Fruit fly (Drosophila melanogaster) whole organism, wandering third instar larva: ENCODE results near the gene Rtnl1.

Source experiments
- Dfd ChIP-seq: fragments of >200 bp; optimal IDR thresholded peaks from 2 replicates; lab custom pipeline; 2017; ENCODE audit warnings: missing biosample characterization, missing genetic modification characterization
- dl ChIP-seq, 2 experiments: fragments of 175-275, 200-275 bp in 1 of 2; fragments of 200-275 bp in 1 of 2; sonication (Bioruptor generic); optimal IDR thresholded peaks; lab custom pipeline; 2018; ENCODE audit warnings: mild to moderate bottlenecking in 2 of 2, missing biosample characterization in 2 of 2, missing genetic modification characterization in 2 of 2, moderate library complexity in 2 of 2; ENCODE audit not compliant: partially characterized antibody in 2 of 2, insufficient read depth in 1 of 2
- dmrt93B ChIP-seq: fragments of 200-800 bp; sonication (Bioruptor generic); optimal IDR thresholded peaks from 2 replicates; lab custom pipeline; 2018; ENCODE audit warnings: missing biosample characterization, mild to moderate bottlenecking, missing genetic modification characterization
- h ChIP-seq: fragments of 200-800 bp; sonication (Bioruptor generic); optimal IDR thresholded peaks from 3 replicates; lab custom pipeline; 2016; ENCODE audit warnings: missing biosample characterization, mild to moderate bottlenecking, missing genetic modification characterization

DNA sequence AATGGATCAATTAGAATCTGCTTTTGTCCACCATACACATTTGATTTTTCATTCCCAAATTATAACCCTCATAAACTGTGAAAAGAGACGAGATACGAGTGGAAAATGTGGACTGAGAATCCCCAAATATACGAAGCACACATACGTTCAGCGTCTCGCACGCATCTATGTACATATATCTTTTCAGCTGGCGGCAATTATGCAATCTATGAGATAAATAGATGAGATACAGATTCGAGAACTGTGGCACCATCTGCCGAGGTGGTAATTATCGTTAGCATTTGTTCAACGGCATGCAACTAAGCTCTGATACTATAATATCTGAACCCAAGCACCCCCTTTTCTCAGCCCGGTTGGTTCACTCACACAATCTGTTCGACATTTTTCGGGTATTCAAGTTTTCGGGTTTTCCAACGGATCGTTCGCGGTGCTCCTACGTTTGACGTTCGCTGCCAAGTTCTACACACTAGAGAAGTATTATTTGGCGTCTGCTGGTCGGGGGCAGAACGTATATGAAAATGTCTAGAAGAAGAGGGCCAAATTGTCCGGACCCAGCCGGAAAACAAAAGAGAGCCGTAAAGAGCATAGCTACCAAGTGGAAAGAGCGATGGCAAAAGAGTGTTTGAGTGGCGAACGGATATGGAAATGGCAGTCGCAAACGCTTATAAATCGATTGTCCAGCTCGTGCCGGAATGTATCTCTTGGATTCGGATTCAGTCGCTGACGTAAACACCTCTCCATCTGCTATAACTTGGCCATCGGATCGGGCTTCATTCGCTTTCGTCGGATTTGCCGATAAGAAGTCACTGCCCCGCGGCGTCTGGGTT is 14.3 kb downstream of the Rtnl1 start:
- no peak for TF ChIP-seq dmrt93B (GFP tag; lab: Kevin White, UChicago)
- no peak for TF ChIP-seq Dfd (GFP tag; lab: Kevin White, UChicago)
- TF ChIP-seq dl (GFP tag; optimal IDR thresholded peaks at IDR 0.05; lab: Kevin White, UChicago; ENCODE audit: insufficient read depth in 1 of 2, partially characterized antibody in 2 of 2): no peak
- TF ChIP-seq h: no peak
